Worm (Caenorhabditis elegans) whole organism, L4/young adult: ENCODE results near the gene gasr-8.

Experiments
- dao-5 ChIP-seq: sonication (generic microtip); optimal IDR thresholded peaks from 2 replicates; lab custom pipeline; 2016; ENCODE audit warnings: missing genotype, missing genetic modification characterization, moderate library complexity, missing compliant biosample characterization
- him-1 ChIP-seq: sonication (generic microtip); optimal IDR thresholded peaks from 2 replicates; lab custom pipeline; 2016; ENCODE audit warnings: missing genotype, missing genetic modification reagents, missing genetic modification characterization, missing compliant biosample characterization

ce11 chrV:14729343-14729742 lies 40.4 kb downstream of the gasr-8 start, which contains the start of gene oig-3:
- TF ChIP-seq him-1 (tag; lab: Kevin White, UChicago): no peak
- no peak for TF ChIP-seq dao-5
